Worm (Caenorhabditis elegans): ENCODE results near the gene Y53G8B.2.

DNA sequence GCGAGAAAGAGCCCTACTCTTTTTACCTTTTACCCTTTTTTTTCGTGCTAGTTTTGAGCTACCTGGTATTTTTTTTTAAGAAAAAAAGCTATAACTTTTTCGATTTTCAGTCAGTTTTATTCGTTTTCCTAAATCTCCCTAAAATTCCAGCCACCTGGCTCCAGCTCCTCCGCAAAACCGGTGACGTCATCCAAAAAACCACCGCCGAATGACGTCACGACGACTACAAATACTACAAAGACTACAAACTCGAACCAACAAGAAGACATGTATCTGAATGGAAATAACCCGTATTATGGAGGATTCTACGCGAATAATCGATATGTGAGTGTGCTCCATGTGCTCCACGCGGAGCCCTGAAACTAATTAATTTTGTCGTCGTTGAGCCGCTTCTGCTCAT, 9.1 kb downstream of the Y53G8B.2 start:
- TF ChIP-seq sox-4 (tag; optimal IDR thresholded peaks at IDR 0.05) (no peak), ama-1 (optimal IDR thresholded peaks at IDR 0.05) (no peak), K09A11.1 (tag; optimal IDR thresholded peaks at IDR 0.05; ENCODE audit: insufficient read depth) (no peak), pqm-1 (tag; optimal IDR thresholded peaks at IDR 0.05) (no peak)

All from whole organism, late embryonic.